Worm (Caenorhabditis elegans) whole organism, young adult: ENCODE results near the gene cid-1.

ENCODE experiments used
- B0019.2 ChIP-seq: fragments of 200-800 bp; sonication (Bioruptor generic); conservative IDR thresholded peaks from 2 replicates; pipeline ENCODE4 v1.3.6; 2022; ENCODE audit warnings: missing genetic modification reagents, missing genetic modification characterization, missing compliant biosample characterization
- B0035.1 ChIP-seq: sonication (generic microtip); optimal IDR thresholded peaks from 2 replicates; lab custom pipeline; 2016; ENCODE audit warnings: missing genetic modification characterization, mild to moderate bottlenecking, missing compliant biosample characterization, missing genotype, missing genetic modification reagents
- C06A6.2 ChIP-seq: fragments of 200-800 bp; sonication (Bioruptor generic); conservative IDR thresholded peaks from 2 replicates; pipeline ENCODE4 v1.3.6; 2022; ENCODE audit warnings: missing genetic modification characterization, missing compliant biosample characterization
- F10E7.11 ChIP-seq: sonication (generic microtip); optimal IDR thresholded peaks from 2 replicates; lab custom pipeline; 2017; ENCODE audit warnings: mild to moderate bottlenecking, missing genetic modification characterization, moderate library complexity, missing compliant biosample characterization
- F23B12.7 ChIP-seq: sonication (generic microtip); optimal IDR thresholded peaks from 2 replicates; lab custom pipeline; 2017; ENCODE audit warnings: missing genetic modification characterization, mild to moderate bottlenecking, missing compliant biosample characterization, antibody characterized with exemption, moderate library complexity; ENCODE audit not compliant: insufficient read depth
- F39B2.1 ChIP-seq: fragments of 200-800 bp; sonication (Bioruptor generic); IDR thresholded peaks from 2 replicates; pipeline ENCODE4 v1.3.6; 2022; ENCODE audit warnings: missing genetic modification reagents, missing genetic modification characterization, missing compliant biosample characterization
- T07F8.4 ChIP-seq: sonication (generic microtip); optimal IDR thresholded peaks from 2 replicates; lab custom pipeline; 2016; ENCODE audit warnings: mild to moderate bottlenecking, missing genetic modification characterization, moderate library complexity, missing compliant biosample characterization
- Y53G8AR.9 ChIP-seq: fragments of 200-800 bp; sonication (Bioruptor generic); conservative IDR thresholded peaks from 2 replicates; pipeline ENCODE4 v1.3.6; 2022; ENCODE audit warnings: missing genetic modification reagents, missing genetic modification characterization, missing compliant biosample characterization
- Y95B8A.8 ChIP-seq: fragments of 200-800 bp; sonication (Bioruptor generic); IDR thresholded peaks from 2 replicates; pipeline ENCODE4 v1.3.6; 2022; ENCODE audit warnings: missing genetic modification reagents, missing genetic modification characterization, missing compliant biosample characterization
- ama-1 ChIP-seq, 3 experiments: fragments of 150-350 bp in 1 of 3; sonication (generic microtip) in 2 of 3; optimal IDR thresholded peaks; 2 replicates each; lab custom pipeline; 2014 to 2018; ENCODE audit warnings: missing biosample characterization in 2 of 3, missing genetic modification characterization in 2 of 3, missing genetic modification reagents in 2 of 3
- attf-3 ChIP-seq: fragments of 200-800 bp; sonication (Bioruptor generic); conservative IDR thresholded peaks from 2 replicates; pipeline ENCODE4 v1.3.6; 2022; ENCODE audit warnings: missing genetic modification reagents, missing genetic modification characterization, missing compliant biosample characterization
- ceh-27 ChIP-seq: fragments of 200-800 bp; sonication (Bioruptor generic); optimal IDR thresholded peaks from 2 replicates; lab custom pipeline; 2018; ENCODE audit warnings: mild to moderate bottlenecking, missing genetic modification characterization, moderate library complexity, missing compliant biosample characterization
- ceh-91 ChIP-seq: fragments of 200-800 bp; sonication (Bioruptor generic); IDR thresholded peaks from 2 replicates; pipeline ENCODE4 v1.3.6; 2022; ENCODE audit warnings: missing genetic modification reagents, missing genetic modification characterization, missing compliant biosample characterization
- die-1 ChIP-seq: sonication (generic microtip); optimal IDR thresholded peaks from 2 replicates; lab custom pipeline; 2016; ENCODE audit warnings: missing genotype, mild to moderate bottlenecking, missing genetic modification characterization, missing compliant biosample characterization
- dpl-1 ChIP-seq: fragments of 150-350 bp; optimal IDR thresholded peaks from 2 replicates; lab custom pipeline; 2014; ENCODE audit warnings: missing biosample characterization, missing genetic modification reagents, missing genetic modification characterization
- efl-1 ChIP-seq: fragments of 150-350 bp; optimal IDR thresholded peaks from 2 replicates; lab custom pipeline; 2014; ENCODE audit warnings: missing biosample characterization, missing genetic modification reagents, missing genetic modification characterization
- egrh-3 ChIP-seq: fragments of 200-800 bp; sonication (Bioruptor generic); IDR thresholded peaks from 2 replicates; pipeline ENCODE4 v1.3.6; 2022; ENCODE audit warnings: missing genetic modification reagents, missing genetic modification characterization, missing compliant biosample characterization
- ekl-4 ChIP-seq: fragments of 200-800 bp; sonication (Bioruptor generic); IDR thresholded peaks from 2 replicates; pipeline ENCODE4 v1.3.6; 2022; ENCODE audit warnings: missing genetic modification reagents, missing genetic modification characterization, missing compliant biosample characterization
- gei-17 ChIP-seq: fragments of 200-800 bp; sonication (Bioruptor generic); optimal IDR thresholded peaks from 2 replicates; lab custom pipeline; 2018; ENCODE audit warnings: mild to moderate bottlenecking, missing genetic modification characterization, missing compliant biosample characterization
- hrde-1 ChIP-seq: sonication (generic microtip); optimal IDR thresholded peaks from 2 replicates; lab custom pipeline; 2016; ENCODE audit warnings: missing genetic modification characterization, mild to moderate bottlenecking, missing compliant biosample characterization, moderate library complexity, missing genotype, missing genetic modification reagents, borderline replicate concordance
- hsf-1 ChIP-seq: fragments of 200-800 bp; sonication (Bioruptor generic); IDR thresholded peaks from 2 replicates; pipeline ENCODE4 v1.3.6; 2022; ENCODE audit warnings: missing genetic modification reagents, missing genetic modification characterization, missing compliant biosample characterization
- let-607 ChIP-seq, 2 experiments: fragments of 200-800 bp in 1 of 2; sonication (Bioruptor generic) in 1 of 2; sonication (generic microtip) in 1 of 2; optimal IDR thresholded peaks; 2 replicates each; lab custom pipeline; 2016 to 2018; ENCODE audit warnings: mild to moderate bottlenecking in 2 of 2, missing compliant biosample characterization in 2 of 2, missing genetic modification characterization in 2 of 2, moderate library complexity in 2 of 2, missing genotype in 1 of 2
- lin-26 ChIP-seq: fragments of 200-800 bp; sonication (Bioruptor generic); IDR thresholded peaks from 2 replicates; pipeline ENCODE4 v1.3.6; 2022; ENCODE audit warnings: missing genetic modification reagents, missing genetic modification characterization, missing compliant biosample characterization
- lsl-1 ChIP-seq: fragments of 200-800 bp; sonication (Bioruptor generic); optimal IDR thresholded peaks from 2 replicates; lab custom pipeline; 2018; ENCODE audit warnings: mild to moderate bottlenecking, missing genetic modification characterization, moderate library complexity, missing compliant biosample characterization
- lsy-27 ChIP-seq: sonication (generic microtip); optimal IDR thresholded peaks from 2 replicates; lab custom pipeline; 2017; ENCODE audit warnings: missing genetic modification characterization, mild to moderate bottlenecking, missing compliant biosample characterization, antibody characterized with exemption, missing genotype, borderline replicate concordance; ENCODE audit not compliant: insufficient read depth
- mel-28 ChIP-seq: sonication (generic microtip); optimal IDR thresholded peaks from 2 replicates; lab custom pipeline; 2016; ENCODE audit warnings: borderline replicate concordance, mild to moderate bottlenecking, missing genetic modification characterization, missing compliant biosample characterization
- mxl-1 ChIP-seq: sonication (generic microtip); optimal IDR thresholded peaks from 2 replicates; lab custom pipeline; 2016; ENCODE audit warnings: missing genetic modification characterization, missing compliant biosample characterization
- nfyb-1 ChIP-seq: fragments of 200-800 bp; sonication (Bioruptor generic); IDR thresholded peaks from 2 replicates; pipeline ENCODE4 v1.3.6; 2022; ENCODE audit warnings: missing genetic modification reagents, missing genetic modification characterization, missing compliant biosample characterization
- nhr-27 ChIP-seq: fragments of 200-800 bp; sonication (Bioruptor generic); optimal IDR thresholded peaks from 2 replicates; lab custom pipeline; 2018; ENCODE audit warnings: mild to moderate bottlenecking, missing genetic modification characterization, moderate library complexity, missing compliant biosample characterization
- rcor-1 ChIP-seq: fragments of 200-800 bp; sonication (Bioruptor generic); IDR thresholded peaks from 2 replicates; pipeline ENCODE4 v1.3.6; 2022; ENCODE audit warnings: missing genetic modification reagents, missing genetic modification characterization, missing compliant biosample characterization
- rec-8 ChIP-seq, 2 experiments: sonication (generic microtip); optimal IDR thresholded peaks; 2 replicates each; lab custom pipeline; 2016; ENCODE audit warnings: mild to moderate bottlenecking in 2 of 2, missing genetic modification characterization in 2 of 2, missing genetic modification reagents in 2 of 2, missing genotype in 2 of 2, missing biosample characterization in 1 of 2, missing compliant biosample characterization in 1 of 2, moderate library complexity in 1 of 2
- sdz-38 ChIP-seq: sonication (generic microtip); optimal IDR thresholded peaks from 2 replicates; lab custom pipeline; 2016; ENCODE audit warnings: missing genotype, missing genetic modification characterization, missing compliant biosample characterization
- sea-2 ChIP-seq: fragments of 200-800 bp; sonication (Bioruptor generic); IDR thresholded peaks from 2 replicates; pipeline ENCODE4 v1.3.6; 2022; ENCODE audit warnings: missing genetic modification characterization, missing compliant biosample characterization
- tbp1 ChIP-seq: fragments of 200-800 bp; sonication (Bioruptor generic); optimal IDR thresholded peaks from 2 replicates; lab custom pipeline; 2018; ENCODE audit warnings: mild to moderate bottlenecking, missing genetic modification characterization, missing compliant biosample characterization
- tbx-9 ChIP-seq: sonication (generic microtip); optimal IDR thresholded peaks from 2 replicates; lab custom pipeline; 2016; ENCODE audit warnings: borderline replicate concordance, missing genetic modification characterization, inconsistent platforms, missing compliant biosample characterization
- tlf-1 ChIP-seq: fragments of 200-800 bp; sonication (Bioruptor generic); optimal IDR thresholded peaks from 2 replicates; lab custom pipeline; 2018; ENCODE audit warnings: mild to moderate bottlenecking, missing genetic modification characterization, missing compliant biosample characterization
- zfh-2 ChIP-seq: fragments of 200-800 bp; sonication (Bioruptor generic); conservative IDR thresholded peaks from 2 replicates; pipeline ENCODE4 v1.3.6; 2022; ENCODE audit warnings: missing genetic modification reagents, missing genetic modification characterization, missing compliant biosample characterization
- ztf-18 ChIP-seq: sonication (generic microtip); optimal IDR thresholded peaks from 2 replicates; lab custom pipeline; 2016; ENCODE audit warnings: missing genotype, mild to moderate bottlenecking, missing genetic modification characterization, missing compliant biosample characterization
- ztf-26 ChIP-seq: sonication (generic microtip); optimal IDR thresholded peaks from 2 replicates; lab custom pipeline; 2017; ENCODE audit warnings: missing genetic modification characterization, missing compliant biosample characterization
- ztf-6 ChIP-seq: fragments of 200-800 bp; sonication (Bioruptor generic); IDR thresholded peaks from 2 replicates; pipeline ENCODE4 v1.3.6; 2022; ENCODE audit warnings: missing genetic modification reagents, missing genetic modification characterization, missing compliant biosample characterization

Gene cid-1

DNA sequence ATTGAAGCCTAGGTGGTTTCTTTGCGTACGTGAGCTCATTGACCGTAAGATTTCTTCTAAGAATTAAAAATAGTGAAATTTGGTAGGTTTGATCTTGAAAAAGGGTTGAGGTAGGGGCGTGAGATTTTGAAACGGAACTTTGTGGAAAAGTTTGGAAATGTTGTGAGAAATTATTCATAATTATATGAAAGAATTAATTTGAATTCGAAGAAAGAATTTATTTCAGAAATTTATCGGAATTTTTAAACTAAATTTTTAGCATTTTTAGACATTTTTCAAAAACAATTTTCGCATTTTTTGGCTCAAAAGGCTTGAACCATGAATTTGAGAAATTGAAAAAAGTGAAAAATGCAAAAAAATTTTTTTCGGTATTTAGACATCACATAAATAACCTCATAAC lies 40.4 kb downstream of the cid-1 start:
- no peak for TF ChIP-seq mxl-1 (tag; lab: Kevin White, UChicago)
- no peak for TF ChIP-seq ztf-18 (tag; lab: Kevin White, UChicago)
- no peak for TF ChIP-seq lsy-27 (tag; lab: Kevin White, UChicago)
- no peak for TF ChIP-seq let-607 (tag; optimal IDR thresholded peaks at IDR 0.05; lab: Kevin White, UChicago)
- TF ChIP-seq rec-8 (tag; optimal IDR thresholded peaks at IDR 0.05; lab: Kevin White, UChicago), result no peak
- no peak for TF ChIP-seq ceh-27 (GFP tag; lab: Kevin White, UChicago)
- no peak for TF ChIP-seq egrh-3 (GFP tag; lab: Robert Waterston, UW)
- TF ChIP-seq tbp1 (GFP tag; lab: Kevin White, UChicago), result no peak
- TF ChIP-seq nfyb-1 (GFP tag; lab: Robert Waterston, UW), result no peak

DNA sequence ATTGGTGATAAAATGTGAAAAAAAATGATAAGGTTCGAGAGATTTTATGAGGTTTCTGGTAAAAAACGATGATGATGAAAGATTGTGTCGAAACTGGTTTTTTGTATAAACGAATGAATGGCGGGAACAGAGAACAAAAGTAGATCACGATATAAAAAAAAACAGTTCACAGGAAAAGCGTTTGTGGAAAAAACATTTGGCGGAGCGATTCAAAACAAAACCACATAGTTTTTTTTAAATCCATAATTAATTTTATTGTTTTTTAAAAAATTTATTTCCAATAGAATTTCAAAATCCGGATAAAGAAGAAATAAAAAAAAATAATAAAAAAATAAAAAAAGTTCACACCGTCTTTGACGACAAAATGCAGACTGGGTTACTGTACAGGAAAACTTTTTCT lies 41.7 kb downstream of the cid-1 start, which contains the start of gene ZC155.4:
TSS of gene ZC155.4 (minus strand) at position 101 of the 400 bp plus-strand sequence.
- TF ChIP-seq efl-1 (GFP tag; lab: Kevin White, UChicago) (peak; percentile 42), lsy-27 (tag; lab: Kevin White, UChicago) (no peak), lsl-1 (GFP tag; lab: Kevin White, UChicago) (peak; percentile 67), B0019.2 (GFP tag; lab: Robert Waterston, UW) (no peak)

DNA sequence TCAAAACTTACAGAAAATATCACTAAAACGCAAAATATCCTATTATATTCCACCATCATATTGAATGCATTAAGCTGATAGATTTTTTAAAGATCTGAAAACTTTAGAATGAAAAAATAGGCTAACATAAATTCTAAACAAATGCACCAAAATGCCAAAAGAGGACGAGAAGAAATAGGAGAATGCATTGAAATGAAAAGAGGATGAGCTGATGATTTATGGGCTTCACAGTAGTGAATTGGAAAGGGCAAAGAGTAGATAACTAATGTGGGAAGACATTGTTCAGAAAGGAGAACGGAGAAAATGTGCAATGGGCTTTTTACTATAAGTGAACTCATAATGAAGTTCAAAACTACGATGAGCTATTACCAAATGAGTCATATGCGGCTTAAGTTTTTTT lies 43.8 kb downstream of the cid-1 start, which contains the start of gene cutl-19:
TSS of gene cutl-19 (minus strand) at position 101 of the 400 bp plus-strand sequence.
- TF ChIP-seq F10E7.11, result no peak
- no peak for TF ChIP-seq F23B12.7 (tag; lab: Kevin White, UChicago)
- TF ChIP-seq hsf-1 (GFP tag; lab: Robert Waterston, UW), result no peak
- no peak for TF ChIP-seq zfh-2
- no peak for TF ChIP-seq ekl-4 (GFP tag; lab: Robert Waterston, UW)
- TF ChIP-seq C06A6.2 (GFP tag; lab: Robert Waterston, UW), result no peak
- no peak for TF ChIP-seq gei-17
- no peak for TF ChIP-seq ceh-91 (GFP tag; lab: Robert Waterston, UW)
- no peak for TF ChIP-seq rcor-1 (GFP tag; lab: Robert Waterston, UW)
- TF ChIP-seq Y53G8AR.9 (GFP tag; lab: Robert Waterston, UW), result no peak

DNA sequence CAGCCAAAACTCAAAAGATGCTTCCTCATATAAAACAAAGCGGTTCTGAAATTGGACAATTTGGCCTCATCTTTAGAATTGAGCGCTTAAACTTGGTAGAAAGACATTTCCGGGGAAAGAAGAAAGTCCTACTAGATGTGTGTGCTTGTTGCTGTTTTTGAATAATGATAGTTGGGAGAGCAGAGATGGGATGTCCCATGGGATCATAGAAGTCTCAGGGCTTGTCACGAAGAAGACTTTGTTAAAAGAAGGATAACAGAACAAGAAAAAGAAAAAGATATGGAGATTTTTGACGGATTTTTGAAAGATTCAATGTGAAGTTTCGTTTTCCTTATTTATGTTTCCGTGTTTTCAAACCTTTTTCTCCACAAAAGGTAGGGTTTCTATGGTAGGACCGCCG lies 45.0 kb downstream of the cid-1 start, which contains the start of gene ZC155.2:
TSS of gene ZC155.2 (plus strand) at position 301 of the 400 bp plus-strand sequence.
- TF ChIP-seq sea-2 (GFP tag; lab: Robert Waterston, UW), result no peak
- TF ChIP-seq Y95B8A.8 (GFP tag; lab: Robert Waterston, UW), result no peak
- TF ChIP-seq B0035.1 (tag; lab: Kevin White, UChicago), result no peak
- no peak for TF ChIP-seq ztf-26 (tag; lab: Kevin White, UChicago)
- TF ChIP-seq attf-3 (GFP tag; lab: Robert Waterston, UW), result no peak
- TF ChIP-seq, all 124 proteins: peak for 0

DNA sequence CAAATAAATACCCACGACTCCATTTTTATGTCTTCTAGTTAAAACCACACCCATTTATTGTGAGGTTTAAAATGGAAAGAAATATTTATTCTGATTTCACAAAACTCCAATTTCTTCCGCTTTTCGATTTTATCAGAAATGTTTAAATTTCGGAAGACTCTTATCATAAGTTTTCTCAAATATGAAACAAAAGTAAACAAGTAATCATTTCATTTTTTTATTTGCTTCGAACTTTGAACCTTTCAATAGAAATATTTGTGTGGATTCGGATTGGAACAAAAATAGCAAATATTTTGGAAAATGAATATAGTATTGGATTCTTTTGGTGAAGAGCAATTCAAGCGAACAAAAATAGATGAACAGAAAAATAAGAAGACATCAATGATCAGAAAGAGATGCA lies 48.1 kb downstream of the cid-1 start:
- no peak for TF ChIP-seq nhr-27 (tag; lab: Kevin White, UChicago)
- no peak for TF ChIP-seq F39B2.1 (GFP tag; lab: Robert Waterston, UW)
- TF ChIP-seq tlf-1 (GFP tag; lab: Kevin White, UChicago), result no peak
- no peak for TF ChIP-seq mel-28 (tag; lab: Kevin White, UChicago)
- TF ChIP-seq hrde-1, result no peak
- TF ChIP-seq dpl-1, result no peak
- no peak for TF ChIP-seq ama-1 (optimal IDR thresholded peaks at IDR 0.05; lab: Kevin White, UChicago)
- TF ChIP-seq ama-1 (GFP tag; optimal IDR thresholded peaks at IDR 0.05; lab: Kevin White, UChicago), result no peak
- TF ChIP-seq ceh-91 (GFP tag; lab: Robert Waterston, UW), result no peak
- TF ChIP-seq lin-26, result no peak
- no peak for TF ChIP-seq die-1 (tag; lab: Kevin White, UChicago)
- TF ChIP-seq T07F8.4 (tag; lab: Kevin White, UChicago), result no peak
- TF ChIP-seq efl-1 (GFP tag; lab: Kevin White, UChicago), result no peak
- TF ChIP-seq ztf-6 (GFP tag; lab: Robert Waterston, UW), result no peak
- no peak for TF ChIP-seq sdz-38
- TF ChIP-seq ztf-26 (tag; lab: Kevin White, UChicago), result no peak
- no peak for TF ChIP-seq tbx-9 (tag; lab: Kevin White, UChicago)
